Worm (Caenorhabditis elegans) whole organism, young adult: ENCODE data around the gene C47E12.9.

Experiments used
- C06A6.2 ChIP-seq: fragments of 200-800 bp; sonication (Bioruptor generic); conservative IDR thresholded peaks from 2 replicates; pipeline ENCODE4 v1.3.6; 2022; ENCODE audit warnings: missing genetic modification characterization, missing compliant biosample characterization
- D2030.7 ChIP-seq: fragments of 200-800 bp; sonication (Bioruptor generic); IDR thresholded peaks from 2 replicates; pipeline ENCODE4 v1.3.6; 2022; ENCODE audit warnings: missing genetic modification reagents, missing genetic modification characterization, missing compliant biosample characterization
- F23B12.7 ChIP-seq: sonication (generic microtip); optimal IDR thresholded peaks from 2 replicates; lab custom pipeline; 2017; ENCODE audit warnings: missing genetic modification characterization, mild to moderate bottlenecking, missing compliant biosample characterization, antibody characterized with exemption, moderate library complexity; ENCODE audit not compliant: insufficient read depth
- F39B2.1 ChIP-seq: fragments of 200-800 bp; sonication (Bioruptor generic); IDR thresholded peaks from 2 replicates; pipeline ENCODE4 v1.3.6; 2022; ENCODE audit warnings: missing genetic modification reagents, missing genetic modification characterization, missing compliant biosample characterization
- F52B5.7 ChIP-seq: sonication (generic microtip); optimal IDR thresholded peaks from 2 replicates; lab custom pipeline; 2016; ENCODE audit warnings: mild to moderate bottlenecking, missing genetic modification characterization, missing compliant biosample characterization
- F57C9.4 ChIP-seq: sonication (generic microtip); optimal IDR thresholded peaks from 2 replicates; lab custom pipeline; 2017; ENCODE audit warnings: mild to moderate bottlenecking, missing genetic modification characterization, missing compliant biosample characterization
- K11D2.4 ChIP-seq: fragments of 200-800 bp; sonication (Bioruptor generic); IDR thresholded peaks from 2 replicates; pipeline ENCODE4 v1.3.6; 2022; ENCODE audit warnings: missing genetic modification reagents, missing genetic modification characterization, missing compliant biosample characterization
- Y53F4B.3 ChIP-seq: fragments of 200-800 bp; sonication (Bioruptor generic); IDR thresholded peaks from 2 replicates; pipeline ENCODE4 v1.3.6; 2022; ENCODE audit warnings: missing genetic modification reagents, missing genetic modification characterization, missing compliant biosample characterization
- Y56A3A.18 ChIP-seq: fragments of 200-800 bp; sonication (Bioruptor generic); IDR thresholded peaks from 2 replicates; pipeline ENCODE4 v1.3.6; 2022; ENCODE audit warnings: missing genetic modification reagents, missing genetic modification characterization, missing compliant biosample characterization
- akir-1 ChIP-seq: fragments of 200-800 bp; sonication (Bioruptor generic); optimal IDR thresholded peaks from 2 replicates; lab custom pipeline; 2018; ENCODE audit warnings: mild to moderate bottlenecking, missing genetic modification characterization, moderate library complexity, missing compliant biosample characterization
- ama-1 ChIP-seq, 3 experiments: fragments of 150-350 bp in 1 of 3; sonication (generic microtip) in 2 of 3; optimal IDR thresholded peaks; 2 replicates each; lab custom pipeline; 2014 to 2018; ENCODE audit warnings: missing biosample characterization in 2 of 3, missing genetic modification characterization in 2 of 3, missing genetic modification reagents in 2 of 3
- bed-2 ChIP-seq: fragments of 200-800 bp; sonication (Bioruptor generic); IDR thresholded peaks from 2 replicates; pipeline ENCODE4 v1.3.6; 2022; ENCODE audit warnings: missing genetic modification reagents, missing genetic modification characterization, missing compliant biosample characterization
- ceh-100 ChIP-seq: fragments of 200-800 bp; sonication (Bioruptor generic); IDR thresholded peaks from 2 replicates; pipeline ENCODE4 v1.3.6; 2022; ENCODE audit warnings: missing genetic modification reagents, missing genetic modification characterization, missing compliant biosample characterization
- ceh-27 ChIP-seq: fragments of 200-800 bp; sonication (Bioruptor generic); optimal IDR thresholded peaks from 2 replicates; lab custom pipeline; 2018; ENCODE audit warnings: mild to moderate bottlenecking, missing genetic modification characterization, moderate library complexity, missing compliant biosample characterization
- ceh-58 ChIP-seq: fragments of 200-800 bp; sonication (Bioruptor generic); IDR thresholded peaks from 2 replicates; pipeline ENCODE4 v1.3.6; 2022; ENCODE audit warnings: missing genetic modification characterization, missing compliant biosample characterization
- chd-7 ChIP-seq: sonication (generic microtip); optimal IDR thresholded peaks from 2 replicates; lab custom pipeline; 2016; ENCODE audit warnings: mild to moderate bottlenecking, missing genetic modification characterization, moderate library complexity, missing compliant biosample characterization
- egl-18 ChIP-seq: fragments of 200-800 bp; sonication (Bioruptor generic); IDR thresholded peaks from 2 replicates; pipeline ENCODE4 v1.3.6; 2022; ENCODE audit warnings: missing genetic modification reagents, missing genetic modification characterization, missing compliant biosample characterization
- egl-44 ChIP-seq: fragments of 200-800 bp; sonication (Bioruptor generic); IDR thresholded peaks from 2 replicates; pipeline ENCODE4 v1.3.6; 2022; ENCODE audit warnings: missing genetic modification reagents, missing genetic modification characterization, missing compliant biosample characterization
- ekl-4 ChIP-seq: fragments of 200-800 bp; sonication (Bioruptor generic); IDR thresholded peaks from 2 replicates; pipeline ENCODE4 v1.3.6; 2022; ENCODE audit warnings: missing genetic modification reagents, missing genetic modification characterization, missing compliant biosample characterization
- ets-4 ChIP-seq: fragments of 200-800 bp; sonication (Bioruptor generic); optimal IDR thresholded peaks from 2 replicates; lab custom pipeline; 2018; ENCODE audit warnings: mild to moderate bottlenecking, missing genetic modification characterization, missing compliant biosample characterization
- hsf-1 ChIP-seq: fragments of 200-800 bp; sonication (Bioruptor generic); IDR thresholded peaks from 2 replicates; pipeline ENCODE4 v1.3.6; 2022; ENCODE audit warnings: missing genetic modification reagents, missing genetic modification characterization, missing compliant biosample characterization
- lin-26 ChIP-seq: fragments of 200-800 bp; sonication (Bioruptor generic); IDR thresholded peaks from 2 replicates; pipeline ENCODE4 v1.3.6; 2022; ENCODE audit warnings: missing genetic modification reagents, missing genetic modification characterization, missing compliant biosample characterization
- lin-35 ChIP-seq, 3 experiments: fragments of 150-350 bp in 2 of 3; sonication (generic microtip) in 1 of 3; optimal IDR thresholded peaks; 2 replicates each; lab custom pipeline; 2014 to 2018; ENCODE audit warnings: missing biosample characterization in 3 of 3, missing genetic modification characterization in 3 of 3, missing genetic modification reagents in 3 of 3
- nfya-1 ChIP-seq: sonication (generic microtip); optimal IDR thresholded peaks from 2 replicates; lab custom pipeline; 2017; ENCODE audit warnings: antibody characterized with exemption, missing compliant biosample characterization, missing genetic modification characterization, borderline replicate concordance; ENCODE audit not compliant: insufficient read depth
- nfya-2 ChIP-seq: fragments of 200-800 bp; sonication (Bioruptor generic); IDR thresholded peaks from 2 replicates; pipeline ENCODE4 v1.3.6; 2022; ENCODE audit warnings: missing genetic modification reagents, missing genetic modification characterization, missing compliant biosample characterization
- nhr-179 ChIP-seq: sonication (generic microtip); optimal IDR thresholded peaks from 2 replicates; lab custom pipeline; 2016; ENCODE audit warnings: mild to moderate bottlenecking, missing genetic modification characterization, missing compliant biosample characterization
- nhr-27 ChIP-seq: fragments of 200-800 bp; sonication (Bioruptor generic); optimal IDR thresholded peaks from 2 replicates; lab custom pipeline; 2018; ENCODE audit warnings: mild to moderate bottlenecking, missing genetic modification characterization, moderate library complexity, missing compliant biosample characterization
- nhr-90 ChIP-seq: sonication (generic microtip); optimal IDR thresholded peaks from 2 replicates; lab custom pipeline; 2016; ENCODE audit warnings: missing genotype, mild to moderate bottlenecking, missing genetic modification characterization, missing compliant biosample characterization
- rcor-1 ChIP-seq: fragments of 200-800 bp; sonication (Bioruptor generic); IDR thresholded peaks from 2 replicates; pipeline ENCODE4 v1.3.6; 2022; ENCODE audit warnings: missing genetic modification reagents, missing genetic modification characterization, missing compliant biosample characterization
- rec-8 ChIP-seq, 2 experiments: sonication (generic microtip); optimal IDR thresholded peaks; 2 replicates each; lab custom pipeline; 2016; ENCODE audit warnings: mild to moderate bottlenecking in 2 of 2, missing genetic modification characterization in 2 of 2, missing genetic modification reagents in 2 of 2, missing genotype in 2 of 2, missing biosample characterization in 1 of 2, missing compliant biosample characterization in 1 of 2, moderate library complexity in 1 of 2
- repo-1 ChIP-seq: sonication (generic microtip); optimal IDR thresholded peaks from 2 replicates; lab custom pipeline; 2017; ENCODE audit warnings: mild to moderate bottlenecking, missing genetic modification characterization, missing compliant biosample characterization
- sea-2 ChIP-seq: fragments of 200-800 bp; sonication (Bioruptor generic); IDR thresholded peaks from 2 replicates; pipeline ENCODE4 v1.3.6; 2022; ENCODE audit warnings: missing genetic modification characterization, missing compliant biosample characterization
- snpc-1.3 ChIP-seq: sonication (generic microtip); optimal IDR thresholded peaks from 2 replicates; lab custom pipeline; 2017; ENCODE audit warnings: missing genetic modification characterization, mild to moderate bottlenecking, missing compliant biosample characterization, antibody characterized with exemption, moderate library complexity, missing genotype, missing genetic modification reagents; ENCODE audit not compliant: insufficient read depth
- unc-62 ChIP-seq: fragments of 150-350 bp; optimal IDR thresholded peaks from 2 replicates; lab custom pipeline; 2014; ENCODE audit warnings: missing biosample characterization, missing genetic modification reagents, missing genetic modification characterization
- zim-3 ChIP-seq: sonication (generic microtip); optimal IDR thresholded peaks from 2 replicates; lab custom pipeline; 2017; ENCODE audit warnings: mild to moderate bottlenecking, missing genetic modification characterization, moderate library complexity, missing compliant biosample characterization
- ztf-18 ChIP-seq: sonication (generic microtip); optimal IDR thresholded peaks from 2 replicates; lab custom pipeline; 2016; ENCODE audit warnings: missing genotype, mild to moderate bottlenecking, missing genetic modification characterization, missing compliant biosample characterization
- ztf-3 ChIP-seq: fragments of 200-800 bp; sonication (Bioruptor generic); optimal IDR thresholded peaks from 2 replicates; lab custom pipeline; 2018; ENCODE audit warnings: mild to moderate bottlenecking, missing genetic modification characterization, missing compliant biosample characterization
- ztf-6 ChIP-seq: fragments of 200-800 bp; sonication (Bioruptor generic); IDR thresholded peaks from 2 replicates; pipeline ENCODE4 v1.3.6; 2022; ENCODE audit warnings: missing genetic modification reagents, missing genetic modification characterization, missing compliant biosample characterization

The C47E12.9 gene

DNA sequence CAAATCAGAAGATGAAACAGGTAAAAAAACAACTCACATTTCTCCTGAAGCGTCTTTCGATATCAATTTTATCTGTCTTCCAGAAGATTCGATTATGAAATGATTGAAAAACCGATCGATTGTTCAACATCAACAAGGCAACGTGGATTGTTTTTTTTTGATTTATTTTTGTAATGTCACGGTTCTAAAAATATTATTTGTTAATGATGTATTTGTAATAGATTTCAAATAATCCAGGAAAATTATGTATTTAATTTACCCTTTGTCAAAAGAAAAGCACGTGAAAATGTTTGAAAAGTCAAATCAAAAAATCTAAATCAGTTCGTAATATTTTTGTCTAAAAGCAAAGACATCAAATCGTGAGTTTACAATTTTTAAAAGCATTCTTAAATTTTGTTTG lies 5.4 kb upstream of the C47E12.9 start, which contains the start of the genes kin-5 and C47E12.11:
Gene kin-5, minus strand, starts transcription at position 101 of the 400 bp plus-strand sequence.
Gene C47E12.11, plus strand, starts transcription at position 320 of the 400 bp plus-strand sequence.
- TF ChIP-seq lin-35 (GFP tag; optimal IDR thresholded peaks at IDR 0.05; lab: Kevin White, UChicago) (no peak), repo-1 (tag; lab: Kevin White, UChicago) (no peak), nhr-90 (tag; lab: Kevin White, UChicago) (no peak), snpc-1.3 (tag; lab: Kevin White, UChicago) (no peak), ets-4 (GFP tag; lab: Kevin White, UChicago) (no peak), nhr-179 (tag; lab: Kevin White, UChicago) (no peak), rcor-1 (GFP tag; lab: Robert Waterston, UW) (no peak), C06A6.2 (GFP tag; lab: Robert Waterston, UW) (no peak), unc-62 (GFP tag; lab: Kevin White, UChicago) (no peak)

DNA sequence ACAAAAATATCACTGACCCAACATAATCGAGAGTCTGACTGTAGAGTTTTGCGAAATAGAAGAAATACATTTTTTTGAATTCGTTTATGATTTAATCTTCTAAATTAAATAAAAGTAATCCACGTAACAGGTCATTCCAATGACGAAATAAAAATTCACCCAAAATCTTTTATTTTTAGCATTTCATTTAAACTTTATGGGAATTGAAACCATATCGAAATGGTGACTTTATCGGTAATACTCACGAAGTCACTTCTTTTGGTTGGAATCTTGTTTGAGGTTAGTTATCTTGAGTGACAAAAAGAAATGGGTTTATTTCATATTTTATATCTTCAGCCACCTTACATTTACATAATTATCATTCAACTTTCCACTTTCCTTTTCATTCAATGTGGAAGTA lies 1.9 kb upstream of the C47E12.9 start, which contains the start of the genes C47E12.12 and C47E12.10:
Gene C47E12.12, minus strand, starts transcription at position 101 of the 400 bp plus-strand sequence.
Gene C47E12.10, plus strand, starts transcription at position 172 of the 400 bp plus-strand sequence.
- TF ChIP-seq ztf-3 = no peak
- TF ChIP-seq sea-2 (GFP tag; lab: Robert Waterston, UW) = no peak
- no peak for TF ChIP-seq F39B2.1 (GFP tag; lab: Robert Waterston, UW)
- TF ChIP-seq K11D2.4 = no peak
- no peak for TF ChIP-seq lin-26 (GFP tag; lab: Robert Waterston, UW)
- TF ChIP-seq F23B12.7 = no peak
- no peak for TF ChIP-seq Y53F4B.3 (GFP tag; lab: Robert Waterston, UW)
- TF ChIP-seq nhr-90 (tag; lab: Kevin White, UChicago) = no peak
- no peak for TF ChIP-seq unc-62 (GFP tag; lab: Kevin White, UChicago)
- no peak for TF ChIP-seq F57C9.4 (tag; lab: Kevin White, UChicago)
- no peak for TF ChIP-seq egl-44 (GFP tag; lab: Robert Waterston, UW)
- TF ChIP-seq F52B5.7 (tag; lab: Kevin White, UChicago) = no peak
- no peak for TF ChIP-seq nfya-2 (GFP tag; lab: Robert Waterston, UW)
- TF ChIP-seq D2030.7 (GFP tag; lab: Robert Waterston, UW) = no peak
- TF ChIP-seq nhr-27 = no peak

DNA sequence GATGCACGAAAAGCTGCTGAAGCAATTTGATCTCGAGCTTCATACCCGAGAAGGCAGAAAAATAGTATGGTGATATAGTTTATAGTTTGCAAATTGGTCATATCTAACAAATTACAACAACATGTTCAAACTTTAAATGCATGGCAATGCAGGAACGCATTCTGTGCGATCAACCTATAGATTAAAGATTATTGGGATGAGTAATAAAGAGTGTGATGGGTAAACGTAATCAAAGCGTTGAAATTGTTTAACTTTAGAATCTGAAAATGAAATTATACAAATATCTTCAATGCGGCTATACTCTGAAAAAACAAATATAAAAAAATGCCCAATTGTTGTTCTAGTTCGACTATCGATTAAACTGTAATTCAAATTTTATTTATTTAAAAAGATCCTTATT lies 1.8 kb downstream of the C47E12.9 start, which contains the start of gene C47E12.14:
Gene C47E12.14, minus strand, starts transcription at position 101 of the 400 bp plus-strand sequence.
- TF ChIP-seq ztf-6 (GFP tag; lab: Robert Waterston, UW) (no peak), bed-2 (GFP tag; lab: Robert Waterston, UW) (no peak), ztf-18 (tag; lab: Kevin White, UChicago) (no peak), hsf-1 (no peak), ekl-4 (GFP tag; lab: Robert Waterston, UW) (no peak), zim-3 (tag; lab: Kevin White, UChicago) (no peak), akir-1 (GFP tag; lab: Kevin White, UChicago) (no peak)

DNA sequence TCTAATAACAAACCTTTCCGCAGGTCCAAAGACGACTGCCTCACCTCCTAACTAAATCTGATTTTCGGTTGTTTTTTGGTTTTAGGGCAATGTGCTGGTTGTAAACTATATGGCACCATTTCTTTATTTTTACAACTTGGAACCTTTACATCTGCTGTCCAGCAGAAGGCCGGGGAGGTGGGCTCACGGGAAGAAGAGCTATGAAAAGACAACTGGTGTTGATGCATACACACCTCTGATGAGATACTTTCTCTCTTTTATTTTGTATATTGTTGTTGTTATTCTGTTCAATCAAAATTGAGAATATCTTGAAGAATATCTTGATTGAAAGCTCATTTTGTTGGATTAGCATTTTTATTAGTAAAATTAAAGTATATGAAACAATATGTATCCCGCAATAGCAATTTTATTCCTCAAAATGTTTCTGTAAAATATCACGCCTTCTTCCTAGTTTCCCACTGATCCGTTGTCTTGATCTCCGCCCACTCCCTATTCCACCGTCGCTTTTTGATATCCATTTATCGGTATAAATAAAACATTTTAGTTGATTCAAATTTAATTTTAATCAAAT lies 3.2 kb downstream of the C47E12.9 start, which contains the start of gene dhp-2:
Gene dhp-2, plus strand, starts transcription at position 521 of the 571 bp plus-strand sequence.
- TF ChIP-seq nhr-90 (tag; lab: Kevin White, UChicago) (no peak), ceh-27 (GFP tag; lab: Kevin White, UChicago) (no peak), ceh-100 (no peak), ceh-58 (GFP tag; lab: Robert Waterston, UW) (no peak), egl-18 (GFP tag; lab: Robert Waterston, UW) (no peak), ama-1 (optimal IDR thresholded peaks at IDR 0.05; lab: Kevin White, UChicago) (no peak), ama-1 (GFP tag; optimal IDR thresholded peaks at IDR 0.05; lab: Kevin White, UChicago) (no peak), F52B5.7 (tag; lab: Kevin White, UChicago) (no peak), nfya-1 (no peak), chd-7 (tag; lab: Kevin White, UChicago) (no peak), rec-8 (tag; optimal IDR thresholded peaks at IDR 0.05; lab: Kevin White, UChicago) (no peak), Y53F4B.3 (GFP tag; lab: Robert Waterston, UW) (no peak), bed-2 (GFP tag; lab: Robert Waterston, UW) (no peak), Y56A3A.18 (GFP tag; lab: Robert Waterston, UW) (no peak), sea-2 (GFP tag; lab: Robert Waterston, UW) (no peak)
